Worm (Caenorhabditis elegans) whole organism, L4 larva: ENCODE data around the gene R03E9.2.

Source experiments
- F26F4.8 ChIP-seq: fragments of 200-800 bp; sonication (Bioruptor generic); conservative IDR thresholded peaks from 2 replicates; pipeline ENCODE4 v1.3.6; 2022; ENCODE audit warnings: missing genetic modification characterization, missing compliant biosample characterization
- T26A8.4 ChIP-seq: fragments of 200-800 bp; sonication (Bioruptor generic); IDR thresholded peaks from 2 replicates; pipeline ENCODE4 v1.3.6; 2022; ENCODE audit warnings: missing genetic modification characterization, missing compliant biosample characterization
- Y5F2A.4 ChIP-seq: fragments of 200-800 bp; sonication (Bioruptor generic); optimal IDR thresholded peaks from 2 replicates; lab custom pipeline; 2018; ENCODE audit warnings: mild to moderate bottlenecking, missing genetic modification characterization, missing compliant biosample characterization
- ZK337.2 ChIP-seq: fragments of 200-800 bp; sonication (Bioruptor generic); IDR thresholded peaks from 2 replicates; pipeline ENCODE4 v1.3.6; 2022; ENCODE audit warnings: missing genetic modification reagents, missing genetic modification characterization, missing compliant biosample characterization
- aha-1 ChIP-seq: fragments of 150-350 bp; peaks from one replicate; lab custom pipeline; 2014; ENCODE audit warnings: missing biosample characterization, missing genetic modification characterization
- ama-1 ChIP-seq: fragments of 150-350 bp; optimal IDR thresholded peaks from 2 replicates; lab custom pipeline; 2014; ENCODE audit warnings: inconsistent platforms, mixed read lengths
- ceh-20 ChIP-seq: fragments of 200-800 bp; sonication (Bioruptor generic); IDR thresholded peaks from 2 replicates; pipeline ENCODE4 v1.3.6; 2022; ENCODE audit warnings: missing genetic modification reagents, missing genetic modification characterization, missing compliant biosample characterization
- ceh-44 ChIP-seq: fragments of 200-800 bp; sonication (Bioruptor generic); IDR thresholded peaks from 2 replicates; pipeline ENCODE4 v1.3.6; 2022; ENCODE audit warnings: missing genetic modification reagents, missing genetic modification characterization, missing compliant biosample characterization
- ceh-62 ChIP-seq: sonication (generic microtip); optimal IDR thresholded peaks from 2 replicates; lab custom pipeline; 2017; ENCODE audit warnings: missing biosample characterization, missing genetic modification characterization
- ces-1 ChIP-seq: fragments of 150-350 bp; sonication (generic microtip); optimal IDR thresholded peaks from 4 replicates; lab custom pipeline; 2014; ENCODE audit warnings: missing biosample characterization, missing genetic modification reagents, missing genetic modification characterization
- cey-2 ChIP-seq: sonication (generic microtip); optimal IDR thresholded peaks from 3 replicates; lab custom pipeline; 2017; ENCODE audit warnings: missing genetic modification characterization, mild to moderate bottlenecking, missing compliant biosample characterization, antibody characterized with exemption, borderline replicate concordance; ENCODE audit not compliant: insufficient read depth
- ctbp-1 ChIP-seq: fragments of 200-800 bp; sonication (Bioruptor generic); IDR thresholded peaks from 2 replicates; pipeline ENCODE4 v1.3.6; 2022; ENCODE audit warnings: missing genetic modification reagents, missing genetic modification characterization, missing compliant biosample characterization
- daf-12 ChIP-seq: fragments of 150-350 bp; optimal IDR thresholded peaks from 2 replicates; lab custom pipeline; 2014; ENCODE audit warnings: missing biosample characterization, missing genetic modification reagents, missing genetic modification characterization
- daf-16 ChIP-seq, 3 experiments: sonication (generic microtip); optimal IDR thresholded peaks; 2 replicates each; lab custom pipeline; 2016 to 2017; ENCODE audit warnings: missing genetic modification characterization in 3 of 3, missing genetic modification reagents in 3 of 3, mild to moderate bottlenecking in 2 of 3, missing compliant biosample characterization in 2 of 3, missing biosample characterization in 1 of 3, moderate library complexity in 1 of 3
- daf-19 ChIP-seq: fragments of 200-800 bp; sonication (Bioruptor generic); conservative IDR thresholded peaks from 2 replicates; pipeline ENCODE4 v1.3.6; 2022; ENCODE audit warnings: missing genetic modification characterization, missing compliant biosample characterization
- daf-8 ChIP-seq: fragments of 200-800 bp; sonication (Bioruptor generic); IDR thresholded peaks from 2 replicates; pipeline ENCODE4 v1.3.6; 2022; ENCODE audit warnings: missing genetic modification characterization, missing compliant biosample characterization
- dmd-6 ChIP-seq: fragments of 200-800 bp; sonication (Bioruptor generic); IDR thresholded peaks from 2 replicates; pipeline ENCODE4 v1.3.6; 2022; ENCODE audit warnings: missing genetic modification reagents, missing genetic modification characterization, missing compliant biosample characterization
- dpl-1 ChIP-seq: fragments of 150-350 bp; optimal IDR thresholded peaks from 2 replicates; lab custom pipeline; 2014; ENCODE audit warnings: missing biosample characterization, missing genetic modification reagents, missing genetic modification characterization
- dve-1 ChIP-seq: sonication (generic microtip); optimal IDR thresholded peaks from 2 replicates; lab custom pipeline; 2017; ENCODE audit warnings: antibody characterized with exemption, mild to moderate bottlenecking, missing genetic modification characterization, missing compliant biosample characterization; ENCODE audit not compliant: insufficient read depth
- egl-27 ChIP-seq: sonication (generic microtip); optimal IDR thresholded peaks from 3 replicates; lab custom pipeline; 2017; ENCODE audit warnings: missing biosample characterization, missing genetic modification reagents, missing genetic modification characterization
- egl-43 ChIP-seq: fragments of 200-800 bp; sonication (Bioruptor generic); IDR thresholded peaks from 2 replicates; pipeline ENCODE4 v1.3.6; 2022; ENCODE audit warnings: missing genetic modification reagents, missing genetic modification characterization, missing compliant biosample characterization
- gei-8 ChIP-seq: fragments of 200-800 bp; sonication (Bioruptor generic); optimal IDR thresholded peaks from 2 replicates; lab custom pipeline; 2018; ENCODE audit warnings: mild to moderate bottlenecking, missing genetic modification characterization, missing compliant biosample characterization
- hlh-30 ChIP-seq: sonication (generic microtip); optimal IDR thresholded peaks from 2 replicates; lab custom pipeline; 2017; ENCODE audit warnings: antibody characterized with exemption, mild to moderate bottlenecking, missing genetic modification characterization, missing compliant biosample characterization; ENCODE audit not compliant: insufficient read depth
- lim-7 ChIP-seq: fragments of 200-800 bp; sonication (Bioruptor generic); IDR thresholded peaks from 2 replicates; pipeline ENCODE4 v1.3.6; 2022; ENCODE audit warnings: missing genetic modification characterization, missing compliant biosample characterization
- lin-1 ChIP-seq: fragments of 200-800 bp; sonication (Bioruptor generic); IDR thresholded peaks from 2 replicates; pipeline ENCODE4 v1.3.6; 2022; ENCODE audit warnings: missing genetic modification reagents, missing genetic modification characterization, missing compliant biosample characterization
- lin-13 ChIP-seq: fragments of 150-350 bp; optimal IDR thresholded peaks from 2 replicates; lab custom pipeline; 2014; ENCODE audit warnings: missing biosample characterization, missing genetic modification reagents, missing genetic modification characterization
- lin-29 ChIP-seq: fragments of 200-800 bp; sonication (Bioruptor generic); IDR thresholded peaks from 2 replicates; pipeline ENCODE4 v1.3.6; 2022; ENCODE audit warnings: missing genetic modification reagents, missing genetic modification characterization, missing compliant biosample characterization
- madf-9 ChIP-seq: fragments of 200-800 bp; sonication (Bioruptor generic); conservative IDR thresholded peaks from 2 replicates; pipeline ENCODE4 v1.3.6; 2022; ENCODE audit warnings: missing genetic modification reagents, missing genetic modification characterization, missing compliant biosample characterization
- mdl-1 ChIP-seq, 2 experiments: fragments of 150-350 bp in 1 of 2; sonication (generic microtip) in 1 of 2; optimal IDR thresholded peaks; 2 replicates each; lab custom pipeline; 2014 to 2017; ENCODE audit warnings: missing biosample characterization in 2 of 2, missing genetic modification characterization in 2 of 2
- mep-1 ChIP-seq: fragments of 150-350 bp; sonication (generic microtip); optimal IDR thresholded peaks from 3 replicates; lab custom pipeline; 2014; ENCODE audit warnings: missing biosample characterization, missing genetic modification characterization
- mes-2 ChIP-seq: sonication (generic microtip); optimal IDR thresholded peaks from 2 replicates; lab custom pipeline; 2016; ENCODE audit warnings: missing genotype, mild to moderate bottlenecking, missing genetic modification characterization, missing compliant biosample characterization; ENCODE audit not compliant: poor library complexity, severe bottlenecking
- mxl-3 ChIP-seq: fragments of 200-800 bp; sonication (Bioruptor generic); optimal IDR thresholded peaks from 2 replicates; lab custom pipeline; 2018; ENCODE audit warnings: mild to moderate bottlenecking, missing genetic modification characterization, missing compliant biosample characterization
- nhr-111 ChIP-seq: fragments of 200-800 bp; sonication (Bioruptor generic); optimal IDR thresholded peaks from 2 replicates; lab custom pipeline; 2018; ENCODE audit warnings: mild to moderate bottlenecking, missing genetic modification characterization, missing compliant biosample characterization
- nhr-42 ChIP-seq: fragments of 200-800 bp; sonication (Bioruptor generic); IDR thresholded peaks from 2 replicates; pipeline ENCODE4 v1.3.6; 2022; ENCODE audit warnings: missing genetic modification characterization, missing compliant biosample characterization
- nhr-48 ChIP-seq: sonication (generic microtip); optimal IDR thresholded peaks from 2 replicates; lab custom pipeline; 2016; ENCODE audit warnings: mild to moderate bottlenecking, missing genetic modification characterization, missing compliant biosample characterization
- nhr-76 ChIP-seq: fragments of 150-350 bp; optimal IDR thresholded peaks from 2 replicates; lab custom pipeline; 2014; ENCODE audit warnings: missing biosample characterization, missing genetic modification characterization
- nhr-77 ChIP-seq: fragments of 150-350 bp; optimal IDR thresholded peaks from 2 replicates; lab custom pipeline; 2014; ENCODE audit warnings: missing biosample characterization, missing genetic modification characterization
- rbr-2 ChIP-seq: sonication (generic microtip); optimal IDR thresholded peaks from 2 replicates; lab custom pipeline; 2016; ENCODE audit warnings: missing genotype, missing genetic modification characterization, missing compliant biosample characterization
- saeg-2 ChIP-seq: fragments of 200-800 bp; sonication (Bioruptor generic); IDR thresholded peaks from 2 replicates; pipeline ENCODE4 v1.3.6; 2022; ENCODE audit warnings: missing genetic modification reagents, missing genetic modification characterization, missing compliant biosample characterization
- skn-1 ChIP-seq: fragments of 150-350 bp; optimal IDR thresholded peaks from 2 replicates; lab custom pipeline; 2014; ENCODE audit warnings: missing biosample characterization, missing genetic modification characterization
- snpc-1.2 ChIP-seq: fragments of 200-800 bp; sonication (Bioruptor generic); IDR thresholded peaks from 2 replicates; pipeline ENCODE4 v1.3.6; 2022; ENCODE audit warnings: missing genetic modification reagents, missing genetic modification characterization, missing compliant biosample characterization
- spr-1 ChIP-seq: sonication (generic microtip); optimal IDR thresholded peaks from 2 replicates; lab custom pipeline; 2016; ENCODE audit warnings: mild to moderate bottlenecking, missing genetic modification characterization, missing compliant biosample characterization
- unc-62 ChIP-seq, 3 experiments: fragments of 150-350 bp in 1 of 3; sonication (generic microtip); optimal IDR thresholded peaks in 2 of 3; peaks in 1 of 3; 1 replicate in 1 of 3; 2 replicates in 2 of 3; lab custom pipeline; 2014 to 2017; ENCODE audit warnings: missing biosample characterization in 3 of 3, missing genetic modification characterization in 3 of 3, missing genetic modification reagents in 3 of 3, missing genotype in 1 of 3
- zfp-3 ChIP-seq: fragments of 200-800 bp; sonication (Bioruptor generic); conservative IDR thresholded peaks from 2 replicates; pipeline ENCODE4 v1.3.6; 2022; ENCODE audit warnings: missing genetic modification reagents, missing genetic modification characterization, missing compliant biosample characterization
- zip-2 ChIP-seq: fragments of 150-350 bp; optimal IDR thresholded peaks from 2 replicates; lab custom pipeline; 2014; ENCODE audit warnings: missing biosample characterization, missing genetic modification characterization
- ztf-11 ChIP-seq: fragments of 150-350 bp; optimal IDR thresholded peaks from 2 replicates; lab custom pipeline; 2014; ENCODE audit warnings: missing biosample characterization, missing genetic modification characterization
- ztf-7 ChIP-seq: fragments of 150-350 bp; optimal IDR thresholded peaks from 2 replicates; lab custom pipeline; 2014; ENCODE audit warnings: missing biosample characterization, missing genetic modification characterization

Gene R03E9.2

DNA sequence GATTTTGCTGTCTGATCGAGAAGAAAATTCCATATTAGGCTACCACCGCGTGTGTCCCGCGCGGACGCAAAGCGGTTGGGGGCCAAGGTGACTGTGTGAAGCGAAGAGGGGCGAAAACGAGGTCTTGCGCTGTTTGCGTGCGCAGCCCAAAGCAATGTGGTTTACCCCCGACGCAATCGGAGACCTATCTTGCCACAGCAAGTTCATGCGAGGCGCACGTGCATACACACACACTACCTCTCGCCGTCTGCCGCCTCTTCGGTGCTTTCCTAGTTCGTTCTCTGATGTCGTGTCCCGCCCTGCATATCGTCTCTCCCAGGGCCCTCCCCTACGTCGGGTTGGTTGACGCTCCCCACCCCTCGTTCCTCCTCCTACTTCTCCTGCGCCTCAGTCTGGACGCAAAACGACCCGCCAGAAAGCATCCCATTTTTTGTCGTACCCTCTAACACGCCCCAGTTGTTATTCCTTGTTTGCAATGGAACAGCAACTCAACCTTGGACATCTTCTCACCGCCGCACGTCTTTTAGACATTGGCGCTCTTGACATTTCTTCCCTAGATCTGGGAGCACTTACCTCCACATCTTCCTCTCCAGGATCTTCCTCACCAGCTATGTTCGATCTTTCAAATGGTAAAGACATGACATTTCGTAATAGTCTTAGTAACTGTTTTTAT, 9.0 kb upstream of the R03E9.2 start, which contains the start of gene mdl-1 (continued):
- TF ChIP-seq egl-43 (GFP tag; lab: Robert Waterston, UW) (peak; percentile 90), ces-1 (GFP tag; lab: Kevin White, UChicago) (no peak), dve-1 (peak; percentile 87), zfp-3 (0 out of 2 replicates have a peak, but pooled peaks have one; percentile 35), F26F4.8 (no peak)

DNA sequence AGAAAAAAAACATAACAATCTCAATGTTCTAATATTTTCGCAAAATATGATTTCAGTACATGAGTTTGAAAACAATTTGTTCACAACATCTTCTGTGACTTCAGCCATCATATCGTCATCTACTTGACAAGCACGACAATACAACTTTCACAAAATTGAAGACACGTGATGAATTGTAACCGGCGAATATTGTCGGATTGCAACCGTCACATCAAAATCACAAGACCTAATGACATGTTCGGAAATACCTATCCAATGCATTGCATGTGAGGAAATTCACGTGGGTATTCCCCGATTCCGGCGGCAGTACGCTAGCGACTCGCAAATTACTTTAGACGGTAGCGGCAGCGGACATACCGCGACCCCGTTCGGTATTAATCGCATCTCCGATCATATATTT, 8.4 kb upstream of the R03E9.2 start:
- TF ChIP-seq unc-62 (GFP tag; optimal IDR thresholded peaks at IDR 0.05 in 1 of 2; lab: Kevin White, UChicago): peak in 1 of 2 experiments; percentile 100
- no peak for TF ChIP-seq unc-62 (tag; optimal IDR thresholded peaks at IDR 0.05; lab: Kevin White, UChicago)
- TF ChIP-seq ztf-7: no peak
- TF ChIP-seq nhr-42 (GFP tag; lab: Robert Waterston, UW): no peak
- no peak for TF ChIP-seq daf-19
- TF ChIP-seq dmd-6 (GFP tag; lab: Robert Waterston, UW): peak; percentile 96
- TF ChIP-seq zfp-3: peak; percentile 54; the same call in 1 of the 2 replicates
- TF ChIP-seq daf-12 (tag; lab: Kevin White, UChicago): no peak
- TF ChIP-seq spr-1: no peak
- TF ChIP-seq ztf-11 (tag; lab: Kevin White, UChicago): no peak
- TF ChIP-seq mdl-1 (tag; optimal IDR thresholded peaks at IDR 0.05; lab: Kevin White, UChicago): peak in 1 of 2 experiments; percentile 70
- TF ChIP-seq dve-1: peak; percentile 75
- TF ChIP-seq nhr-111 (GFP tag; lab: Kevin White, UChicago): no peak
- no peak for TF ChIP-seq ctbp-1 (GFP tag; lab: Robert Waterston, UW)
- peak; percentile 34 for TF ChIP-seq ceh-20 (GFP tag; lab: Robert Waterston, UW)
- no peak for TF ChIP-seq lin-29 (GFP tag; lab: Robert Waterston, UW)
- TF ChIP-seq mxl-3 (GFP tag; lab: Kevin White, UChicago): no peak
- TF ChIP-seq daf-16 (GFP tag; optimal IDR thresholded peaks at IDR 0.05; lab: Kevin White, UChicago): no peak
- peak; percentile 45 for TF ChIP-seq daf-16 (tag; optimal IDR thresholded peaks at IDR 0.05; lab: Kevin White, UChicago)
- no peak; the same call in 1 of the 2 replicates for TF ChIP-seq T26A8.4 (GFP tag; lab: Robert Waterston, UW)
- TF ChIP-seq nhr-76 (tag; lab: Kevin White, UChicago): no peak
- TF ChIP-seq egl-27 (tag; lab: Kevin White, UChicago): no peak
- TF ChIP-seq daf-8 (GFP tag; lab: Robert Waterston, UW): no peak
- no peak for TF ChIP-seq gei-8 (GFP tag; lab: Kevin White, UChicago)
- TF ChIP-seq lim-7 (GFP tag; lab: Robert Waterston, UW): no peak
- peak; percentile 89 for TF ChIP-seq aha-1 (tag; lab: Kevin White, UChicago)
- TF ChIP-seq hlh-30: peak; percentile 92
- no peak for TF ChIP-seq Y5F2A.4 (GFP tag; lab: Kevin White, UChicago)
- no peak for TF ChIP-seq skn-1 (tag; lab: Kevin White, UChicago)
- no peak for TF ChIP-seq rbr-2 (tag; lab: Kevin White, UChicago)
- TF ChIP-seq zip-2 (tag; lab: Kevin White, UChicago): no peak
- TF ChIP-seq ceh-44 (GFP tag; lab: Robert Waterston, UW): no peak
- no peak for TF ChIP-seq nhr-48 (tag; lab: Kevin White, UChicago)
- TF ChIP-seq snpc-1.2 (GFP tag; lab: Robert Waterston, UW): no peak
- no peak for TF ChIP-seq ama-1 (lab: Kevin White, UChicago)
- TF ChIP-seq cey-2 (tag; lab: Kevin White, UChicago): no peak
- TF ChIP-seq madf-9 (GFP tag; lab: Robert Waterston, UW): no peak
- TF ChIP-seq nhr-77 (tag; lab: Kevin White, UChicago): peak; percentile 36
- no peak for TF ChIP-seq mes-2 (tag; lab: Kevin White, UChicago)
- TF ChIP-seq lin-1: no peak; the same call in 1 of the 2 replicates
- no peak for TF ChIP-seq dpl-1 (GFP tag; lab: Kevin White, UChicago)
- peak; percentile 2 for TF ChIP-seq lin-13 (GFP tag; lab: Kevin White, UChicago)
- TF ChIP-seq mep-1 (tag; lab: Kevin White, UChicago): no peak
- TF ChIP-seq ceh-62: no peak
- 0 out of 2 replicates have a peak, but pooled peaks have one; percentile 7 for TF ChIP-seq saeg-2 (GFP tag; lab: Robert Waterston, UW)
- TF ChIP-seq ZK337.2 (GFP tag; lab: Robert Waterston, UW): no peak
